Worm (Caenorhabditis elegans): ENCODE results near the gene nasp-1.

The nasp-1 gene

DNA sequence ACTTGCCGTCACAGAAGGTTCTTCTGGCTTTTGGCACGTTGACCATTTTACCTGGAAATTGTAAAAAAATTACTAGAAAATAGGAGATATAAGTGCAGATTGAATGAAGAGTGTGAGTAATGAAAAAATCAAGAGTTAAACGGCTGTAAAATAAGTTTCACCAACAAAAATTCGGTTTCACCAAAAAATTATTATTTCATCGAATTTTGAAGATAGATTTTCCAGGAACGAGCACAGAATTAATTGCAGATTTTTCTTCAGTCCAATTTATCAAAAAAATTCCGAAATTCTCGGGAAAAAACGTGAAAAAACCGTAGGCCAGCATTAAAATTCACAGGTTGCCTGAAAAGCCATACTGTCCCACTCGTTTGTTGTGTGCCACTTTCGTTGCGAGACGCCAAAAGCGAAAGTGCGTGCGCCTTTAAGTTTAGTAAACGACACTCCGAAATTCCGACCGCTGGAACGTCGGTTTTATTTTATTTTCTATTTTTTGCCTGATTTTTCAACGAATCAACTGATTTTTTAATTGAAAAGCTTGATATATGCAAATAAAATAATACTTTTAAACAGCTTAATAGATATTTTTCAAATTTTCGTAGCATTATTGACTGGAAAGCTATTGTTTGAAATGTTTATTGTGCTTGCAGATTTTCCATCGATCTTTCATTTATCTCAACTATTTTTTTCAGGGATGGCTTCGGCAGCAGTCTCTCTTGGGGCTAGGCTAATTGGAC, 9.1 kb upstream of the nasp-1 start, which contains the start of the genes rpl-36.A and nuo-1 (continued):
- no peak for TF ChIP-seq elt-1 (tag; optimal IDR thresholded peaks at IDR 0.05; ENCODE audit: borderline replicate concordance, insufficient read depth)

DNA sequence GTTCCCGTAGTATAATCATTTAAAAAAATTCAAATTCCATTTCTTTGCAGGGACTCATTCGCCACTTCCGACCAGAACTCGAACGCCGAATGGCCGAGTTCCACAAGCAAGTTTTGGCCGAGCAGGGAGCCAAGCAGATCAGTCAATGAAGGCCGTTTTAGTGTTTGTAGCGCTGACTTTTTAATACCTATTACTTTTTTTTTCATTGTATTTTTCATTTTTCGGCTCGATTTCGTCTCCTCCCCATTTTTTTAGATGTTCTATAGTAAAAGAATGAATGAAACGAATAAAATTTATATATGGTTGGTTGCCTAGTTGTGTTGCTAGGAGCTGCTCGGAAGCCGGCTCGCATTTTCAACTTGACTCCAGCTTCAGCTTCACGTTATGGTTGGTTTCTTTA, 6.6 kb upstream of the nasp-1 start, which contains the start of gene C09H10.4:
C09H10.4 (plus strand) TSS at position 301 of the 400 bp plus-strand sequence.
- TF ChIP-seq cnd-1 (tag; optimal IDR thresholded peaks at IDR 0.05) = no peak

DNA sequence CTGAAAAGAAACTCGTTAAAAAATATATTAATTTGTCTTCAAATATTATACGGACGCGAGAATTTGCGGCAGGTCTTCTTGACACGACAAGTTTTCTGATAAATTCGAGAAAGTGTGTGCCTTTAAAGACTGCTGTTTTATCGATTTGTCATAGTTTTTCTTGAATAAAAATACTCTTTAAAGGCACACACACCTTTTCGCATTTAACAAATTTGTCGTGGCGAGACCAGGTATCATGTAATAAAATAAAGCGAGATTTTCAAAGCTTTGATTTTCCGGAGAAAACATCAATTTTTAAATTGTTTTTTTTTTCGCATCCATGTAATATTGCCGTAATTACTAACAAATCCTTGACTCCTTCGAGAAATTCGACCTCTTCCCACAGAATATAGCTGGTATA, 5.2 kb upstream of the nasp-1 start:
- TF ChIP-seq nhr-28 (tag; optimal IDR thresholded peaks at IDR 0.05) (no peak), elt-3 (tag; optimal IDR thresholded peaks at IDR 0.05) (no peak)

DNA sequence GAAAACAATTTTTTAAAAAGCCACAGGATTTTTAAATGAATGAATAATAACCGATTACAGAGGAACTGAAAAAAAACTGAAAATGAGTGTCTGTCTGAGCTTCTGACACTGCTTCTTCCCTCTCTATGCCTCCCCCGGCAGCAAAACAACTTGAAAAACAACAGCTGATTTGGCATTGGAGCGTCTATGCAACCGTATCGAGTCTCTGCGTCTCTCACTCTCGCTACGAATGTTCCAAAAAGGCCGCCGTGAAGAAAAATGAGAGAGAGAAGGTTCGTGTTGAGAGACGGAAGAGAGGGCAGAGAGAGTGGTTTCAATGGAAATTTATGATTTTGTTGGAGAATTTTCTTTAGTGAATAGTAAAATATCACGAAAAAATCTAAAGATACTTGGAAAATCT, 3.4 kb upstream of the nasp-1 start:
- TF ChIP-seq flh-1 (GFP tag; optimal IDR thresholded peaks at IDR 0.05) (no peak), nhr-12 (tag; optimal IDR thresholded peaks at IDR 0.05) (no peak), elt-1 (tag; optimal IDR thresholded peaks at IDR 0.05; ENCODE audit: borderline replicate concordance, insufficient read depth) (no peak), unc-120 (tag; optimal IDR thresholded peaks at IDR 0.05; ENCODE audit: poor library complexity, severe bottlenecking) (peak; percentile 67), lsy-2 (tag; optimal IDR thresholded peaks at IDR 0.05) (peak; percentile 40), ces-1 (GFP tag; optimal IDR thresholded peaks at IDR 0.05) (peak; percentile 12), mep-1 (tag; optimal IDR thresholded peaks at IDR 0.05) (peak; percentile 71), nhr-28 (tag; optimal IDR thresholded peaks at IDR 0.05) (no peak), pha-4 (tag; optimal IDR thresholded peaks at IDR 0.05) (peak; percentile 25), hlh-1 (tag; optimal IDR thresholded peaks at IDR 0.05) (peak; percentile 90), nhr-237 (tag; optimal IDR thresholded peaks at IDR 0.05) (peak; percentile 26)

- TF ChIP-seq nhr-28 (tag; optimal IDR thresholded peaks at IDR 0.05) (no peak), ham-2 (GFP tag; optimal IDR thresholded peaks at IDR 0.05) (no peak), lin-32 (GFP tag; optimal IDR thresholded peaks at IDR 0.05) (no peak), M03D4.4 (tag; optimal IDR thresholded peaks at IDR 0.05) (no peak), elt-3 (tag; optimal IDR thresholded peaks at IDR 0.05) (no peak), hlh-1 (tag; optimal IDR thresholded peaks at IDR 0.05) (no peak), elt-1 (tag; optimal IDR thresholded peaks at IDR 0.05; ENCODE audit: borderline replicate concordance, insufficient read depth) (no peak), pha-4 (tag; optimal IDR thresholded peaks at IDR 0.05) (no peak), blmp-1 (tag; optimal IDR thresholded peaks at IDR 0.05) (no peak), nhr-76 (tag; optimal IDR thresholded peaks at IDR 0.05) (no peak), mls-2 (tag; optimal IDR thresholded peaks at IDR 0.05) (no peak), lsy-2 (tag; optimal IDR thresholded peaks at IDR 0.05) (no peak), mab-5 (tag; optimal IDR thresholded peaks at IDR 0.05) (no peak)
Measured at ce11 chrII:11103657-11104056, 2.8 kb upstream of the nasp-1 start, which contains the start of gene C09H10.5. Gene C09H10.5, minus strand, starts transcription at chrII:11103757.

DNA sequence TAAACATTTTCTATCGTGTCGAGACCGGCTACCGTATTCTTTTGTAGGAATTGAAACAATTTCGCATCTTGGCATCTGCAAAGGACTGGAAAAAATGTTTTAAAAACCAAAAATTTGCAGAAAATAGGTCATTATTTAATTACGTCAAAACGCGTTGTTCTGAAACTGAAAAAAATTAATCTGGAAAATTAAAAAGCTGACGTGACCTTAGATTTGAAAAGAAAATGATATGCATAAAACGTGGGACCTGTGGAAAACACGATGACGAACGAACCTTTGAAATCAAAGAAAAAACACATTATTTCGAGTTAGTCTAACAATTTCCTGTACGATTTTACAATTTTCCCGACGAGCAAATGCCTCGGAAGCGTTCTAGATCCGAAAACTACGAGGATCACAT, 2.2 kb upstream of the nasp-1 start, which contains the start of gene C09H10.9:
C09H10.9 (plus strand) TSS at position 301 of the 400 bp plus-strand sequence.
- TF ChIP-seq cnd-1 (tag; optimal IDR thresholded peaks at IDR 0.05) (no peak), zip-8 (tag; optimal IDR thresholded peaks at IDR 0.05) (no peak), bed-3 (GFP tag; optimal IDR thresholded peaks at IDR 0.05) (no peak)

- no peak for TF ChIP-seq elt-3 (tag; optimal IDR thresholded peaks at IDR 0.05)
- no peak for TF ChIP-seq zip-8 (tag; optimal IDR thresholded peaks at IDR 0.05)
- no peak for TF ChIP-seq lsy-2 (tag; optimal IDR thresholded peaks at IDR 0.05)
- no peak for TF ChIP-seq nhr-28 (tag; optimal IDR thresholded peaks at IDR 0.05)
- TF ChIP-seq lin-32 (GFP tag; optimal IDR thresholded peaks at IDR 0.05) = no peak
- no peak for TF ChIP-seq hlh-1 (tag; optimal IDR thresholded peaks at IDR 0.05)
- TF ChIP-seq unc-62 (GFP tag; optimal IDR thresholded peaks at IDR 0.05) = no peak
- no peak for TF ChIP-seq lin-13 (tag; optimal IDR thresholded peaks at IDR 0.05)
- no peak for TF ChIP-seq sem-2 (GFP tag; optimal IDR thresholded peaks at IDR 0.05)
- TF ChIP-seq nhr-2 (tag; optimal IDR thresholded peaks at IDR 0.05) = no peak
- TF ChIP-seq mab-5 (tag; optimal IDR thresholded peaks at IDR 0.05) = no peak
- TF ChIP-seq elt-1 (tag; optimal IDR thresholded peaks at IDR 0.05; ENCODE audit: borderline replicate concordance, insufficient read depth) = no peak
Measured at ce11 chrII:11107828-11108227, 1.4 kb downstream of the nasp-1 start, which contains the start of gene apc-17. Gene apc-17, plus strand, starts transcription at chrII:11108128.
